Fruit fly (Drosophila melanogaster): ENCODE results near the gene Sap130.
A peak's percentile ranks its signal among the peaks of the same experiment; 100 is the strongest.

The Sap130 gene

dm6 chr3L:12833354-12833753 is 27.7 kb downstream of the Sap130 start:
- no peak for TF ChIP-seq Mnt (GFP tag; optimal IDR thresholded peaks at IDR 0.05)
- no peak for TF ChIP-seq CG1620 (GFP tag; optimal IDR thresholded peaks at IDR 0.05)
- TF ChIP-seq CG7101 (tag; optimal IDR thresholded peaks at IDR 0.05): no peak
- no peak for TF ChIP-seq CG12768 (GFP tag; optimal IDR thresholded peaks at IDR 0.05)
- TF ChIP-seq CG33017 (tag; optimal IDR thresholded peaks at IDR 0.05): no peak
- TF ChIP-seq Crg-1 (GFP tag; optimal IDR thresholded peaks at IDR 0.05): no peak

- TF ChIP-seq ovo (GFP tag; optimal IDR thresholded peaks at IDR 0.05) (no peak), CG5204 (GFP tag; optimal IDR thresholded peaks at IDR 0.05) (no peak), kay (GFP tag; ENCODE audit: borderline replicate concordance) (peak; percentile 82)
Measured at dm6 chr3L:12833864-12834525, 28.3 kb downstream of the Sap130 start.

dm6 chr3L:12834526-12835213 is 29.0 kb downstream of the Sap130 start:
- TF ChIP-seq CG5204 (GFP tag; optimal IDR thresholded peaks at IDR 0.05) (no peak), Clk (GFP tag; optimal IDR thresholded peaks at IDR 0.05) (no peak), bab1 (GFP tag; optimal IDR thresholded peaks at IDR 0.05) (peak; percentile 80), tj (GFP tag; optimal IDR thresholded peaks at IDR 0.05) (peak; percentile 80), Crg-1 (GFP tag; optimal IDR thresholded peaks at IDR 0.05) (peak; percentile 1), CG33017 (tag; optimal IDR thresholded peaks at IDR 0.05) (no peak), CG11617 (GFP tag; optimal IDR thresholded peaks at IDR 0.05) (no peak), pad (GFP tag; optimal IDR thresholded peaks at IDR 0.05) (no peak)

dm6 chr3L:12835511-12836479 is 30.1 kb downstream of the Sap130 start:
- TF ChIP-seq CG1620 (GFP tag; optimal IDR thresholded peaks at IDR 0.05) (no peak), CG12768 (GFP tag; optimal IDR thresholded peaks at IDR 0.05) (no peak), kay (GFP tag; ENCODE audit: borderline replicate concordance) (peak; percentile 67), Clk (GFP tag; optimal IDR thresholded peaks at IDR 0.05) (no peak), cic (GFP tag; optimal IDR thresholded peaks at IDR 0.05) (no peak), CG7045 (GFP tag; optimal IDR thresholded peaks at IDR 0.05) (no peak), ovo (GFP tag; optimal IDR thresholded peaks at IDR 0.05) (no peak)

dm6 chr3L:12837196-12837720 is 31.6 kb downstream of the Sap130 start:
- TF ChIP-seq cnc (optimal IDR thresholded peaks at IDR 0.05) (no peak), CG5204 (GFP tag; optimal IDR thresholded peaks at IDR 0.05) (no peak), Clk (GFP tag; optimal IDR thresholded peaks at IDR 0.05) (no peak), Mnt (GFP tag; optimal IDR thresholded peaks at IDR 0.05) (no peak), cic (GFP tag; optimal IDR thresholded peaks at IDR 0.05) (no peak), CG11617 (GFP tag; optimal IDR thresholded peaks at IDR 0.05) (no peak), bab1 (GFP tag; optimal IDR thresholded peaks at IDR 0.05) (no peak), kay (GFP tag; ENCODE audit: borderline replicate concordance) (no peak), CG14711 (tag; optimal IDR thresholded peaks at IDR 0.05) (no peak), CG7045 (GFP tag; optimal IDR thresholded peaks at IDR 0.05) (no peak), toe (GFP tag; optimal IDR thresholded peaks at IDR 0.05) (no peak)

- TF ChIP-seq CG11617 (GFP tag; optimal IDR thresholded peaks at IDR 0.05) (no peak), Mnt (GFP tag; optimal IDR thresholded peaks at IDR 0.05) (no peak), kay (GFP tag; ENCODE audit: borderline replicate concordance) (peak; percentile 43), Crg-1 (GFP tag; optimal IDR thresholded peaks at IDR 0.05) (no peak), CG33017 (tag; optimal IDR thresholded peaks at IDR 0.05) (no peak), CG7101 (tag; optimal IDR thresholded peaks at IDR 0.05) (no peak)
Measured at dm6 chr3L:12839882-12840281, 34.2 kb downstream of the Sap130 start.

- TF ChIP-seq Mnt (GFP tag; optimal IDR thresholded peaks at IDR 0.05): no peak
- no peak for TF ChIP-seq Clk (GFP tag; optimal IDR thresholded peaks at IDR 0.05)
- no peak for TF ChIP-seq kay (GFP tag; ENCODE audit: borderline replicate concordance)
- no peak for TF ChIP-seq ovo (GFP tag; optimal IDR thresholded peaks at IDR 0.05)
- no peak for TF ChIP-seq cic (GFP tag; optimal IDR thresholded peaks at IDR 0.05)
- TF ChIP-seq CG14711 (tag; optimal IDR thresholded peaks at IDR 0.05): no peak
- no peak for TF ChIP-seq CG7101 (tag; optimal IDR thresholded peaks at IDR 0.05)
- TF ChIP-seq bab1 (GFP tag; optimal IDR thresholded peaks at IDR 0.05): no peak
- no peak for TF ChIP-seq Crg-1 (GFP tag; optimal IDR thresholded peaks at IDR 0.05)
- no peak for TF ChIP-seq CG33017 (tag; optimal IDR thresholded peaks at IDR 0.05)
- TF ChIP-seq CG12768 (GFP tag; optimal IDR thresholded peaks at IDR 0.05): no peak
Measured at dm6 chr3L:12841459-12841858, 35.8 kb downstream of the Sap130 start.

Data from whole organism, adult.